Fruit fly (Drosophila melanogaster) whole organism, embryonic: ENCODE data around the gene isoQC.

Experiments used
- ATbp ChIP-seq: fragments of 200-800 bp; sonication (Bioruptor generic); optimal IDR thresholded peaks from 2 replicates; lab custom pipeline; 2017; ENCODE audit warnings: missing biosample characterization, mild to moderate bottlenecking, missing genetic modification characterization, missing genetic modification reagents
- Asciz ChIP-seq: fragments of 200-800 bp; sonication (Bioruptor generic); optimal IDR thresholded peaks from 2 replicates; lab custom pipeline; 2017; ENCODE audit warnings: missing biosample characterization, mild to moderate bottlenecking, missing genetic modification characterization, missing genetic modification reagents
- B-H2 ChIP-seq: fragments of 200-800 bp; sonication (Bioruptor generic); optimal IDR thresholded peaks from 2 replicates; lab custom pipeline; 2018; ENCODE audit warnings: missing biosample characterization, mild to moderate bottlenecking, missing genetic modification characterization
- CG11093 ChIP-seq: fragments of 200-800 bp; sonication (Bioruptor generic); IDR thresholded peaks from 3 replicates; pipeline ENCODE4 v1.3.6; 2022; ENCODE audit warnings: missing biosample characterization, missing genetic modification characterization
- CG13624 ChIP-seq: fragments of 200-800 bp; sonication (Bioruptor generic); optimal IDR thresholded peaks from 2 replicates; lab custom pipeline; 2016; ENCODE audit warnings: missing biosample characterization, missing genetic modification characterization
- CG13894 ChIP-seq: fragments of 200-800 bp; sonication (Bioruptor generic); optimal IDR thresholded peaks from 3 replicates; lab custom pipeline; 2018; ENCODE audit warnings: missing biosample characterization, mild to moderate bottlenecking, missing genetic modification characterization, moderate library complexity
- CG14014 ChIP-seq: fragments of 200-800 bp; sonication (Bioruptor generic); IDR thresholded peaks from 2 replicates; pipeline ENCODE4 v1.3.6; 2022; ENCODE audit warnings: missing biosample characterization, missing genetic modification characterization
- CG14050 ChIP-seq: fragments of 200-800 bp; sonication (Bioruptor generic); IDR thresholded peaks from 3 replicates; pipeline ENCODE4 v1.3.6; 2022; ENCODE audit warnings: missing biosample characterization, missing genetic modification characterization
- CG14441 ChIP-seq: fragments of 200-800 bp; sonication (Bioruptor generic); IDR thresholded peaks from 2 replicates; pipeline ENCODE4 v1.3.6; 2022; ENCODE audit warnings: missing biosample characterization, missing genetic modification characterization
- CG14965 ChIP-seq: fragments of 200-800 bp; sonication (Bioruptor generic); optimal IDR thresholded peaks from 2 replicates; lab custom pipeline; 2016; ENCODE audit warnings: missing biosample characterization, missing genetic modification characterization, borderline replicate concordance
- CG15479 ChIP-seq: fragments of 200-800 bp; sonication (Bioruptor generic); optimal IDR thresholded peaks from 3 replicates; lab custom pipeline; 2019; ENCODE audit warnings: missing biosample characterization, mild to moderate bottlenecking, missing genetic modification characterization, moderate library complexity
- CG16813 ChIP-seq: fragments of 200-800 bp; sonication (Bioruptor generic); IDR thresholded peaks from 3 replicates; pipeline ENCODE4 v1.3.6; 2022; ENCODE audit warnings: missing biosample characterization, missing genetic modification characterization; ENCODE audit not compliant: partially characterized antibody
- CG17802 ChIP-seq: fragments of 200-800 bp; sonication (Bioruptor generic); optimal IDR thresholded peaks from 2 replicates; lab custom pipeline; 2018; ENCODE audit warnings: missing biosample characterization, mild to moderate bottlenecking, missing genetic modification characterization, moderate library complexity
- CG17829 ChIP-seq: fragments of 200-800 bp; optimal IDR thresholded peaks from 2 replicates; lab custom pipeline; 2019; ENCODE audit warnings: missing biosample characterization, mild to moderate bottlenecking, missing genetic modification characterization, moderate library complexity
- CG17912 ChIP-seq: fragments of 200-800 bp; sonication (Bioruptor generic); optimal IDR thresholded peaks from 2 replicates; lab custom pipeline; 2018; ENCODE audit warnings: missing biosample characterization, mild to moderate bottlenecking, missing genetic modification characterization
- CG1792 ChIP-seq: fragments of 200-800 bp; sonication (Bioruptor generic); optimal IDR thresholded peaks from 2 replicates; lab custom pipeline; 2016; ENCODE audit warnings: missing biosample characterization, missing genetic modification characterization
- CG2129 ChIP-seq: fragments of 200-800 bp; sonication (Bioruptor generic); IDR thresholded peaks from 2 replicates; pipeline ENCODE4 v1.3.6; 2022; ENCODE audit warnings: missing biosample characterization, missing genetic modification characterization; ENCODE audit not compliant: partially characterized antibody
- CG2712 ChIP-seq: fragments of 200-800 bp; optimal IDR thresholded peaks from 3 replicates; lab custom pipeline; 2019; ENCODE audit warnings: missing biosample characterization, mild to moderate bottlenecking, missing genetic modification characterization, moderate library complexity
- CG32767 ChIP-seq: fragments of 200-800 bp; sonication (Bioruptor generic); IDR thresholded peaks from 2 replicates; pipeline ENCODE4 v1.3.6; 2022; ENCODE audit warnings: missing biosample characterization, missing genetic modification characterization
- CG43689 ChIP-seq: fragments of 200-800 bp; sonication (Bioruptor generic); IDR thresholded peaks from 2 replicates; pipeline ENCODE4 v1.3.6; 2022; ENCODE audit warnings: missing biosample characterization, missing genetic modification characterization
- CG6689 ChIP-seq: fragments of 200-800 bp; sonication (Bioruptor generic); IDR thresholded peaks from 2 replicates; pipeline ENCODE4 v1.3.6; 2022; ENCODE audit warnings: missing biosample characterization, missing genetic modification characterization
- CG6813 ChIP-seq: fragments of 200-800 bp; sonication (Bioruptor generic); optimal IDR thresholded peaks from 2 replicates; lab custom pipeline; 2017; ENCODE audit warnings: missing biosample characterization, missing genetic modification characterization, mild to moderate bottlenecking, moderate library complexity, missing genetic modification reagents
- CG7556 ChIP-seq: fragments of 200-800 bp; sonication (Bioruptor generic); optimal IDR thresholded peaks from 2 replicates; lab custom pipeline; 2017; ENCODE audit warnings: missing biosample characterization, mild to moderate bottlenecking, missing genetic modification characterization
- CG8765 ChIP-seq: fragments of 200-800 bp; sonication (Bioruptor generic); IDR thresholded peaks from 2 replicates; pipeline ENCODE4 v1.3.6; 2022; ENCODE audit warnings: missing biosample characterization, missing genetic modification characterization
- CG9437 ChIP-seq: fragments of 200-800 bp; sonication (Bioruptor generic); optimal IDR thresholded peaks from 2 replicates; lab custom pipeline; 2018; ENCODE audit warnings: missing biosample characterization, mild to moderate bottlenecking, missing genetic modification characterization
- Dref ChIP-seq: fragments of 200-800 bp; sonication (Bioruptor generic); IDR thresholded peaks from 2 replicates; pipeline ENCODE4 v1.3.6; 2022; ENCODE audit warnings: missing biosample characterization, missing genetic modification characterization
- Elba2 ChIP-seq: fragments of 200-800 bp; sonication (Bioruptor generic); optimal IDR thresholded peaks from 3 replicates; lab custom pipeline; 2016; ENCODE audit warnings: missing biosample characterization, missing genetic modification characterization
- Fer3 ChIP-seq: fragments of 200-800 bp; sonication (Bioruptor generic); optimal IDR thresholded peaks from 2 replicates; lab custom pipeline; 2018; ENCODE audit warnings: missing biosample characterization, mild to moderate bottlenecking, missing genetic modification characterization, moderate library complexity
- HLH4C ChIP-seq: fragments of 200-800 bp; sonication (Bioruptor generic); IDR thresholded peaks from 3 replicates; pipeline ENCODE4 v1.3.6; 2022; ENCODE audit warnings: missing biosample characterization, missing genetic modification characterization; ENCODE audit not compliant: partially characterized antibody
- Trl ChIP-seq, 3 experiments: fragments of >200 bp in 2 of 3; fragments of 200-800 bp in 1 of 3; sonication (Bioruptor generic) in 1 of 3; optimal IDR thresholded peaks; 2 replicates in 1 of 3; 3 replicates in 2 of 3; lab custom pipeline; 2016 to 2017; ENCODE audit warnings: missing biosample characterization in 1 of 3, missing genetic modification characterization in 1 of 3
- aop ChIP-seq: fragments of 200-800 bp; sonication (Bioruptor generic); IDR thresholded peaks from 2 replicates; pipeline ENCODE4 v1.3.6; 2022; ENCODE audit warnings: missing biosample characterization, missing genetic modification characterization
- bcd ChIP-seq: fragments of 200-800 bp; sonication (Bioruptor generic); optimal IDR thresholded peaks from 2 replicates; lab custom pipeline; 2017; ENCODE audit warnings: missing biosample characterization, mild to moderate bottlenecking, missing genetic modification characterization
- exex ChIP-seq: fragments of 200-800 bp; sonication (Bioruptor generic); optimal IDR thresholded peaks from 4 replicates; lab custom pipeline; 2018; ENCODE audit warnings: missing biosample characterization, mild to moderate bottlenecking, missing genetic modification characterization, moderate library complexity
- gem ChIP-seq: fragments of 200-800 bp; sonication (Bioruptor generic); optimal IDR thresholded peaks from 2 replicates; lab custom pipeline; 2019; ENCODE audit warnings: missing biosample characterization, mild to moderate bottlenecking, missing genetic modification characterization, moderate library complexity
- hbn ChIP-seq: fragments of 200-800 bp; sonication (Bioruptor generic); IDR thresholded peaks from 2 replicates; pipeline ENCODE4 v1.3.6; 2022; ENCODE audit warnings: missing biosample characterization, missing genetic modification characterization; ENCODE audit not compliant: partially characterized antibody
- hkb ChIP-seq, 2 experiments: fragments of 200-800 bp in 1 of 2; fragments of >200 bp in 1 of 2; sonication (Bioruptor generic) in 1 of 2; IDR thresholded peaks in 1 of 2; optimal IDR thresholded peaks in 1 of 2; 2 replicates each; pipeline versions ENCODE4 v1.3.6 to Lab custom; 2017 to 2022; ENCODE audit warnings: missing biosample characterization in 1 of 2, missing genetic modification characterization in 1 of 2
- jumu ChIP-seq: fragments of 200-800 bp; sonication (Bioruptor generic); optimal IDR thresholded peaks from 3 replicates; lab custom pipeline; 2016; ENCODE audit warnings: missing biosample characterization, missing genetic modification characterization
- mirr ChIP-seq: fragments of 200-800 bp; sonication (Bioruptor generic); optimal IDR thresholded peaks from 3 replicates; lab custom pipeline; 2018; ENCODE audit warnings: missing biosample characterization, mild to moderate bottlenecking, missing genetic modification characterization
- nerfin-2 ChIP-seq: fragments of 200-800 bp; sonication (Bioruptor generic); IDR thresholded peaks from 2 replicates; pipeline ENCODE4 v1.3.6; 2022; ENCODE audit warnings: missing biosample characterization, missing genetic modification characterization; ENCODE audit not compliant: partially characterized antibody
- pho ChIP-seq: fragments of 200-800 bp; sonication (Bioruptor generic); optimal IDR thresholded peaks from 2 replicates; lab custom pipeline; 2016; ENCODE audit warnings: missing biosample characterization, missing genetic modification characterization
- pnt ChIP-seq: fragments of 200-800 bp; sonication (Bioruptor generic); optimal IDR thresholded peaks from 3 replicates; lab custom pipeline; 2016; ENCODE audit warnings: missing biosample characterization, missing genetic modification characterization
- row ChIP-seq: fragments of 200-800 bp; sonication (Bioruptor generic); IDR thresholded peaks from 3 replicates; pipeline ENCODE4 v1.3.6; 2022; ENCODE audit warnings: missing biosample characterization, missing genetic modification characterization
- so ChIP-seq: fragments of 200-800 bp; sonication (Bioruptor generic); IDR thresholded peaks from 3 replicates; pipeline ENCODE4 v1.3.6; 2022; ENCODE audit warnings: missing biosample characterization, missing genetic modification characterization

The isoQC gene

dm6 chr3L:20509121-20509934 is 35.1 kb downstream of the isoQC start (continued):
- TF ChIP-seq Trl (optimal IDR thresholded peaks at IDR 0.05; lab: Kevin White, UChicago) (peak; percentile 65 to 74), Trl (GFP tag; optimal IDR thresholded peaks at IDR 0.05; lab: Kevin White, UChicago) (peak; percentile 66), CG32767 (GFP tag; lab: Robert Waterston, UW) (peak; percentile 60; the same call in 1 of the 2 replicates), Elba2 (GFP tag; lab: Kevin White, UChicago) (no peak), hkb (optimal IDR thresholded peaks at IDR 0.05; lab: Kevin White, UChicago) (no peak), hkb (GFP tag; IDR thresholded peaks at IDR 0.05; lab: Robert Waterston, UW) (peak; percentile 44; the same call in 1 of the 2 replicates), CG1792 (peak; percentile 36), CG7556 (GFP tag; lab: Kevin White, UChicago) (peak; percentile 93), ATbp (peak; percentile 17), bcd (GFP tag; lab: Kevin White, UChicago) (peak; percentile 82), CG14965 (GFP tag; lab: Kevin White, UChicago) (no peak), B-H2 (GFP tag; lab: Kevin White, UChicago) (peak; percentile 59), mirr (no peak), CG2712 (tag; lab: Kevin White, UChicago) (peak; percentile 85), CG11093 (no peak), CG17829 (peak; percentile 81), jumu (GFP tag; lab: Kevin White, UChicago) (peak; percentile 37), pho (GFP tag; lab: Kevin White, UChicago) (peak; percentile 85), CG15479 (GFP tag; lab: Kevin White, UChicago) (no peak), CG6813 (GFP tag; lab: Kevin White, UChicago) (peak; percentile 51), CG2129 (GFP tag; lab: Robert Waterston, UW) (no peak), Fer3 (tag; lab: Kevin White, UChicago) (peak; percentile 71), pnt (GFP tag; lab: Kevin White, UChicago) (peak; percentile 48), CG16813 (GFP tag; lab: Robert Waterston, UW) (no peak), Dref (GFP tag; lab: Robert Waterston, UW) (no peak), CG43689 (GFP tag; lab: Robert Waterston, UW) (no peak), gem (tag; lab: Kevin White, UChicago) (peak; percentile 89), Asciz (GFP tag; lab: Kevin White, UChicago) (peak; percentile 85), hbn (GFP tag; lab: Robert Waterston, UW) (no peak), CG17802 (tag; lab: Kevin White, UChicago) (no peak), HLH4C (GFP tag; lab: Robert Waterston, UW) (no peak), CG14014 (GFP tag; lab: Robert Waterston, UW) (no peak), CG14050 (GFP tag; lab: Robert Waterston, UW) (peak; percentile 26; the same call in 1 of the 3 replicates), CG6689 (GFP tag; lab: Robert Waterston, UW) (no peak), so (GFP tag; lab: Robert Waterston, UW) (no peak), row (peak; percentile 91), CG13894 (tag; lab: Kevin White, UChicago) (peak; percentile 55), CG9437 (peak; percentile 88), aop (no peak), exex (tag; lab: Kevin White, UChicago) (peak; percentile 51), nerfin-2 (GFP tag; lab: Robert Waterston, UW) (no peak), CG13624 (GFP tag; lab: Kevin White, UChicago) (peak; percentile 83), CG14441 (GFP tag; lab: Robert Waterston, UW) (0 out of 2 replicates have a peak, but pooled peaks have one; percentile 13), CG17912 (GFP tag; lab: Kevin White, UChicago) (no peak), CG8765 (GFP tag; lab: Robert Waterston, UW) (no peak)
